Fruit fly (Drosophila melanogaster) whole organism, embryonic: Measurements from ENCODE around the gene CG17234.

Experiments
- Aef1 ChIP-seq: fragments of 200-800 bp; sonication (Bioruptor generic); IDR thresholded peaks from 3 replicates; pipeline ENCODE4 v1.3.6; 2022; ENCODE audit warnings: missing biosample characterization, missing genetic modification characterization
- Bdp1 ChIP-seq: fragments of 200-800 bp; sonication (Bioruptor generic); optimal IDR thresholded peaks from 3 replicates; lab custom pipeline; 2016; ENCODE audit warnings: missing biosample characterization, missing genetic modification characterization
- BtbVII ChIP-seq: fragments of 200-800 bp; sonication (Bioruptor generic); optimal IDR thresholded peaks from 3 replicates; lab custom pipeline; 2017; ENCODE audit warnings: missing biosample characterization, mild to moderate bottlenecking, missing genetic modification characterization
- CG10543 ChIP-seq: fragments of 200-800 bp; sonication (Bioruptor generic); optimal IDR thresholded peaks from 3 replicates; lab custom pipeline; 2017; ENCODE audit warnings: missing biosample characterization, mild to moderate bottlenecking, missing genetic modification characterization, moderate library complexity
- CG10979 ChIP-seq: fragments of 200-800 bp; sonication (Bioruptor generic); optimal IDR thresholded peaks from 2 replicates; lab custom pipeline; 2018; ENCODE audit warnings: missing biosample characterization, mild to moderate bottlenecking, missing genetic modification characterization, moderate library complexity
- CG11456 ChIP-seq: fragments of 200-800 bp; sonication (Bioruptor generic); IDR thresholded peaks from 3 replicates; pipeline ENCODE4 v1.3.6; 2022; ENCODE audit warnings: missing biosample characterization, missing genetic modification characterization
- CG1233 ChIP-seq: fragments of 200-800 bp; sonication (Bioruptor generic); optimal IDR thresholded peaks from 4 replicates; lab custom pipeline; 2018; ENCODE audit warnings: missing biosample characterization, mild to moderate bottlenecking, missing genetic modification characterization
- CG12391 ChIP-seq: fragments of 200-800 bp; sonication (Bioruptor generic); optimal IDR thresholded peaks from 3 replicates; lab custom pipeline; 2018; ENCODE audit warnings: missing biosample characterization, mild to moderate bottlenecking, missing genetic modification characterization, moderate library complexity
- CG13123 ChIP-seq: fragments of 200-800 bp; sonication (Bioruptor generic); optimal IDR thresholded peaks from 2 replicates; lab custom pipeline; 2016; ENCODE audit warnings: missing biosample characterization, missing genetic modification characterization
- CG13287 ChIP-seq: fragments of 200-800 bp; sonication (Bioruptor generic); IDR thresholded peaks from 2 replicates; pipeline ENCODE4 v1.3.6; 2022; ENCODE audit warnings: missing biosample characterization, missing genetic modification characterization; ENCODE audit not compliant: partially characterized antibody
- CG13424 ChIP-seq: fragments of 200-800 bp; sonication (Bioruptor generic); optimal IDR thresholded peaks from 2 replicates; lab custom pipeline; 2019; ENCODE audit warnings: missing biosample characterization, mild to moderate bottlenecking, missing genetic modification characterization, moderate library complexity
- CG14050 ChIP-seq: fragments of 200-800 bp; sonication (Bioruptor generic); IDR thresholded peaks from 3 replicates; pipeline ENCODE4 v1.3.6; 2022; ENCODE audit warnings: missing biosample characterization, missing genetic modification characterization
- CG17912 ChIP-seq: fragments of 200-800 bp; sonication (Bioruptor generic); optimal IDR thresholded peaks from 2 replicates; lab custom pipeline; 2018; ENCODE audit warnings: missing biosample characterization, mild to moderate bottlenecking, missing genetic modification characterization
- CG18619 ChIP-seq: fragments of 200-800 bp; sonication (Bioruptor generic); optimal IDR thresholded peaks from 3 replicates; lab custom pipeline; 2017; ENCODE audit warnings: missing biosample characterization, mild to moderate bottlenecking, missing genetic modification characterization
- CG2199 ChIP-seq: fragments of 200-800 bp; sonication (Bioruptor generic); IDR thresholded peaks from 3 replicates; pipeline ENCODE4 v1.3.6; 2022; ENCODE audit warnings: missing biosample characterization, missing genetic modification characterization
- CG3995 ChIP-seq: fragments of 200-800 bp; sonication (Bioruptor generic); optimal IDR thresholded peaks from 3 replicates; lab custom pipeline; 2016; ENCODE audit warnings: missing biosample characterization, missing genetic modification characterization
- CG42726 ChIP-seq: fragments of 200-800 bp; sonication (Bioruptor generic); IDR thresholded peaks from 2 replicates; pipeline ENCODE4 v1.3.6; 2022; ENCODE audit warnings: missing biosample characterization, missing genetic modification characterization; ENCODE audit not compliant: partially characterized antibody
- CG43689 ChIP-seq: fragments of 200-800 bp; sonication (Bioruptor generic); IDR thresholded peaks from 2 replicates; pipeline ENCODE4 v1.3.6; 2022; ENCODE audit warnings: missing biosample characterization, missing genetic modification characterization
- CG5953 ChIP-seq: fragments of 200-800 bp; sonication (Bioruptor generic); IDR thresholded peaks from 2 replicates; pipeline ENCODE4 v1.3.6; 2022; ENCODE audit warnings: missing biosample characterization, missing genetic modification characterization
- CG8388 ChIP-seq: fragments of 200-800 bp; sonication (Bioruptor generic); optimal IDR thresholded peaks from 2 replicates; lab custom pipeline; 2019; ENCODE audit warnings: missing biosample characterization, mild to moderate bottlenecking, missing genetic modification characterization, moderate library complexity
- Camta ChIP-seq: fragments of 200-800 bp; sonication (Bioruptor generic); optimal IDR thresholded peaks from 2 replicates; lab custom pipeline; 2016; ENCODE audit warnings: missing biosample characterization, missing genetic modification characterization
- D19A ChIP-seq: fragments of 200-800 bp; optimal IDR thresholded peaks from 3 replicates; lab custom pipeline; 2019; ENCODE audit warnings: missing biosample characterization, mild to moderate bottlenecking, missing genetic modification characterization, moderate library complexity
- ERR ChIP-seq: fragments of 200-800 bp; sonication (Bioruptor generic); optimal IDR thresholded peaks from 2 replicates; lab custom pipeline; 2016; ENCODE audit warnings: missing biosample characterization, missing genetic modification characterization
- Hey ChIP-seq: fragments of 200-800 bp; sonication (Bioruptor generic); optimal IDR thresholded peaks from 3 replicates; lab custom pipeline; 2018; ENCODE audit warnings: missing biosample characterization, mild to moderate bottlenecking, missing genetic modification characterization
- Myb ChIP-seq: fragments of 200-800 bp; sonication (Bioruptor generic); optimal IDR thresholded peaks from 2 replicates; lab custom pipeline; 2016; ENCODE audit warnings: missing biosample characterization, missing genetic modification characterization
- NK7.1 ChIP-seq: fragments of 200-800 bp; sonication (Bioruptor generic); optimal IDR thresholded peaks from 3 replicates; lab custom pipeline; 2016; ENCODE audit warnings: missing biosample characterization, missing genetic modification characterization
- Rx ChIP-seq: fragments of 200-800 bp; sonication (Bioruptor generic); IDR thresholded peaks from 2 replicates; pipeline ENCODE4 v1.3.6; 2022; ENCODE audit warnings: missing biosample characterization, missing genetic modification characterization
- TFAM ChIP-seq: fragments of 200-800 bp; sonication (Bioruptor generic); optimal IDR thresholded peaks from 2 replicates; lab custom pipeline; 2017; ENCODE audit warnings: missing biosample characterization, missing genetic modification characterization, inconsistent platforms
- Taf1 ChIP-seq: fragments of 200-800 bp; sonication (Bioruptor generic); IDR thresholded peaks from 2 replicates; pipeline ENCODE4 v1.3.6; 2022; ENCODE audit warnings: missing biosample characterization, missing genetic modification characterization
- YL-1 ChIP-seq: fragments of 200-800 bp; sonication (Bioruptor generic); optimal IDR thresholded peaks from 3 replicates; lab custom pipeline; 2017; ENCODE audit warnings: missing biosample characterization, mild to moderate bottlenecking, missing genetic modification characterization
- al ChIP-seq: fragments of 200-800 bp; sonication (Bioruptor generic); IDR thresholded peaks from 2 replicates; pipeline ENCODE4 v1.3.6; 2022; ENCODE audit warnings: missing biosample characterization, missing genetic modification characterization
- chinmo ChIP-seq: fragments of 200-800 bp; sonication (Bioruptor generic); IDR thresholded peaks from 4 replicates; pipeline ENCODE4 v1.3.6; 2022; ENCODE audit warnings: missing biosample characterization, missing genetic modification characterization; ENCODE audit not compliant: partially characterized antibody
- chn ChIP-seq: fragments of 200-800 bp; sonication (Bioruptor generic); optimal IDR thresholded peaks from 2 replicates; lab custom pipeline; 2016; ENCODE audit warnings: missing biosample characterization, missing genetic modification characterization
- crol ChIP-seq: fragments of 200-800 bp; sonication (Bioruptor generic); IDR thresholded peaks from 2 replicates; pipeline ENCODE4 v1.3.6; 2022; ENCODE audit warnings: missing biosample characterization, missing genetic modification characterization
- nerfin-2 ChIP-seq: fragments of 200-800 bp; sonication (Bioruptor generic); IDR thresholded peaks from 2 replicates; pipeline ENCODE4 v1.3.6; 2022; ENCODE audit warnings: missing biosample characterization, missing genetic modification characterization; ENCODE audit not compliant: partially characterized antibody
- org-1 ChIP-seq: fragments of 200-800 bp; sonication (Bioruptor generic); optimal IDR thresholded peaks from 2 replicates; lab custom pipeline; 2017; ENCODE audit warnings: missing biosample characterization, missing genetic modification characterization
- p53 ChIP-seq: fragments of 200-800 bp; sonication (Bioruptor generic); optimal IDR thresholded peaks from 2 replicates; lab custom pipeline; 2016; ENCODE audit warnings: missing biosample characterization, missing genetic modification characterization
- prd ChIP-seq, 3 experiments: fragments of >200 bp in 2 of 3; fragments of 200-800 bp in 1 of 3; sonication (Bioruptor generic) in 1 of 3; optimal IDR thresholded peaks in 2 of 3; IDR thresholded peaks in 1 of 3; 2 replicates in 2 of 3; 3 replicates in 1 of 3; pipeline versions ENCODE4 v1.3.6 to Lab custom; 2017 to 2022; ENCODE audit warnings: missing biosample characterization in 1 of 3, missing genetic modification characterization in 1 of 3
- sc ChIP-seq, 3 experiments: fragments of >200 bp in 2 of 3; fragments of 200-800 bp in 1 of 3; sonication (Bioruptor generic) in 1 of 3; optimal IDR thresholded peaks; 2 replicates in 2 of 3; 3 replicates in 1 of 3; lab custom pipeline; 2017; ENCODE audit warnings: mild to moderate bottlenecking in 1 of 3, missing biosample characterization in 1 of 3, missing genetic modification characterization in 1 of 3, missing genetic modification reagents in 1 of 3
- sima ChIP-seq: fragments of 200-800 bp; sonication (Bioruptor generic); optimal IDR thresholded peaks from 2 replicates; lab custom pipeline; 2016; ENCODE audit warnings: missing biosample characterization, missing genetic modification characterization
- slbo ChIP-seq: fragments of 200-800 bp; sonication (Bioruptor generic); IDR thresholded peaks from 2 replicates; pipeline ENCODE4 v1.3.6; 2022; ENCODE audit warnings: missing biosample characterization, missing genetic modification characterization
- sna ChIP-seq: fragments of 200-800 bp; sonication (Bioruptor generic); IDR thresholded peaks from 2 replicates; pipeline ENCODE4 v1.3.6; 2022; ENCODE audit warnings: missing biosample characterization, missing genetic modification characterization; ENCODE audit not compliant: partially characterized antibody
- ssp ChIP-seq: fragments of 200-800 bp; sonication (Bioruptor generic); IDR thresholded peaks from 2 replicates; pipeline ENCODE4 v1.3.6; 2022; ENCODE audit warnings: missing biosample characterization, missing genetic modification characterization
- stc ChIP-seq: fragments of 200-800 bp; sonication (Bioruptor generic); IDR thresholded peaks from 2 replicates; pipeline ENCODE4 v1.3.6; 2022; ENCODE audit warnings: missing biosample characterization, missing genetic modification characterization
- tin ChIP-seq: fragments of 200-800 bp; sonication (Bioruptor generic); optimal IDR thresholded peaks from 3 replicates; lab custom pipeline; 2016; ENCODE audit warnings: missing biosample characterization, missing genetic modification characterization
- trem ChIP-seq: fragments of 200-800 bp; optimal IDR thresholded peaks from 3 replicates; lab custom pipeline; 2019; ENCODE audit warnings: missing biosample characterization, mild to moderate bottlenecking, missing genetic modification characterization, moderate library complexity
- wdn ChIP-seq: fragments of 200-800 bp; sonication (Bioruptor generic); IDR thresholded peaks from 2 replicates; pipeline ENCODE4 v1.3.6; 2022; ENCODE audit warnings: missing biosample characterization, missing genetic modification characterization
- zen2 ChIP-seq: fragments of 200-800 bp; sonication (Bioruptor generic); IDR thresholded peaks from 3 replicates; pipeline ENCODE4 v1.3.6; 2022; ENCODE audit warnings: missing biosample characterization, missing genetic modification characterization; ENCODE audit not compliant: partially characterized antibody

Gene CG17234

dm6 chr2L:2220573-2221332 is 32.1 kb upstream of the CG17234 start, which contains the start of gene papi (continued):
- TF ChIP-seq CG3995 (GFP tag; lab: Kevin White, UChicago) (no peak), stc (no peak), trem (tag; lab: Kevin White, UChicago) (peak; percentile 52), prd (optimal IDR thresholded peaks at IDR 0.05; lab: Kevin White, UChicago) (no peak), prd (GFP tag; IDR thresholded peaks at IDR 0.05; lab: Robert Waterston, UW) (no peak), CG43689 (GFP tag; lab: Robert Waterston, UW) (no peak), CG11456 (GFP tag; lab: Robert Waterston, UW) (no peak), wdn (GFP tag; lab: Robert Waterston, UW) (no peak), CG2199 (GFP tag; lab: Robert Waterston, UW) (no peak), tin (GFP tag; lab: Kevin White, UChicago) (no peak), CG13287 (GFP tag; lab: Robert Waterston, UW) (0 out of 2 replicates have a peak, but pooled peaks have one; percentile 15), CG5953 (GFP tag; lab: Robert Waterston, UW) (no peak), sc (optimal IDR thresholded peaks at IDR 0.05; lab: Kevin White, UChicago) (no peak), sc (GFP tag; optimal IDR thresholded peaks at IDR 0.05; lab: Kevin White, UChicago) (no peak), ERR (GFP tag; lab: Kevin White, UChicago) (no peak), sna (GFP tag; lab: Robert Waterston, UW) (no peak), CG42726 (no peak), Myb (GFP tag; lab: Kevin White, UChicago) (peak; percentile 98), sima (GFP tag; lab: Kevin White, UChicago) (no peak), CG10543 (GFP tag; lab: Kevin White, UChicago) (peak; percentile 38), CG17912 (GFP tag; lab: Kevin White, UChicago) (no peak), CG8388 (GFP tag; lab: Kevin White, UChicago) (no peak), ssp (GFP tag; lab: Robert Waterston, UW) (no peak), D19A (tag; lab: Kevin White, UChicago) (no peak), CG13123 (GFP tag; lab: Kevin White, UChicago) (no peak), Taf1 (GFP tag; lab: Robert Waterston, UW) (no peak), zen2 (GFP tag; lab: Robert Waterston, UW) (no peak), crol (no peak), Rx (no peak), Camta (GFP tag; lab: Kevin White, UChicago) (no peak), p53 (GFP tag; lab: Kevin White, UChicago) (no peak), Bdp1 (GFP tag; lab: Kevin White, UChicago) (no peak), CG18619 (GFP tag; lab: Kevin White, UChicago) (no peak), CG14050 (no peak), CG12391 (no peak), YL-1 (GFP tag; lab: Kevin White, UChicago) (peak; percentile 71), CG13424 (tag; lab: Kevin White, UChicago) (no peak), BtbVII (GFP tag; lab: Kevin White, UChicago) (no peak), org-1 (GFP tag; lab: Kevin White, UChicago) (no peak), slbo (GFP tag; lab: Robert Waterston, UW) (no peak), CG1233 (GFP tag; lab: Kevin White, UChicago) (no peak), nerfin-2 (GFP tag; lab: Robert Waterston, UW) (no peak), Hey (tag; lab: Kevin White, UChicago) (no peak), Aef1 (GFP tag; lab: Robert Waterston, UW) (no peak), NK7.1 (GFP tag; lab: Kevin White, UChicago) (no peak), CG10979 (tag; lab: Kevin White, UChicago) (no peak), al (no peak), TFAM (no peak), chinmo (GFP tag; lab: Robert Waterston, UW) (0 out of 4 replicates have a peak, but pooled peaks have one; percentile 58), chn (GFP tag; lab: Kevin White, UChicago) (no peak)
